Worm (Caenorhabditis elegans): Measurements from ENCODE around the gene chil-27.

DNA sequence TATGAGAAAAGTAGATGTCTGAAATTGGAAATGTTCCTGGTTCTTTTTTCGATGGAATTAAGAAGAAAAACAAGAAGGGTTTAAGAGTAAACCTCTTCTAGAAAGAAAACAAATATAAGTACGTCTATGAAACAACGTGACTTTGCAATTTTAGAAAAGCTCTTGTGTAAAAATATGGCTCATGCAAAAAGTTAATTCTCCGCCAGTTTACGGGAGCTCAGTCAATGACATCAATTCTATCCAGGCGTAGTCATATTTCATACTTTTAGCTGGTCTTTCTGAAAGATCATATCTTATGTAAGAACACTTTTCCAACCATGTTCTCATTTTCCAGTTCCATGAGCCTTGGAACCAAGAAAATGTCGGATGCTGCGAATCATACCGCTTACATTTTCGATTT lies 12.3 kb downstream of the chil-27 start:
- TF ChIP-seq F13H6.1 (tag; optimal IDR thresholded peaks at IDR 0.05): no peak
- TF ChIP-seq zag-1 (tag; optimal IDR thresholded peaks at IDR 0.05): no peak
- no peak for TF ChIP-seq elt-3 (tag; optimal IDR thresholded peaks at IDR 0.05)
- TF ChIP-seq lin-39 (tag; optimal IDR thresholded peaks at IDR 0.05): no peak
- TF ChIP-seq aly-2 (tag; optimal IDR thresholded peaks at IDR 0.05): no peak
- no peak for TF ChIP-seq gmeb-1 (tag; optimal IDR thresholded peaks at IDR 0.05)
- no peak for TF ChIP-seq lin-11 (tag; optimal IDR thresholded peaks at IDR 0.05)

Measured in whole organism, L2 larva.